Fruit fly (Drosophila melanogaster) whole organism, embryonic: Measurements from ENCODE around the gene ich.

ENCODE experiments used
- CG10321 ChIP-seq: fragments of 200-800 bp; sonication (Bioruptor generic); IDR thresholded peaks from 2 replicates; pipeline ENCODE4 v1.3.6; 2022; ENCODE audit warnings: missing biosample characterization, missing genetic modification characterization
- CG10565 ChIP-seq: fragments of 200-800 bp; sonication (Bioruptor generic); optimal IDR thresholded peaks from 3 replicates; lab custom pipeline; 2016; ENCODE audit warnings: missing biosample characterization, mild to moderate bottlenecking, missing genetic modification characterization
- CG11085 ChIP-seq: fragments of 200-800 bp; sonication (Bioruptor generic); IDR thresholded peaks from 2 replicates; pipeline ENCODE4 v1.3.6; 2022; ENCODE audit warnings: missing biosample characterization, missing genetic modification characterization
- CG12659 ChIP-seq: fragments of 200-800 bp; sonication (Bioruptor generic); optimal IDR thresholded peaks from 3 replicates; lab custom pipeline; 2017; ENCODE audit warnings: mild to moderate bottlenecking, missing biosample characterization, missing genetic modification reagents, missing genetic modification characterization
- CG12744 ChIP-seq: fragments of 200-800 bp; sonication (Bioruptor generic); optimal IDR thresholded peaks from 2 replicates; lab custom pipeline; 2016; ENCODE audit warnings: missing biosample characterization, missing genetic modification characterization
- CG12942 ChIP-seq: fragments of 200-800 bp; sonication (Bioruptor generic); optimal IDR thresholded peaks from 3 replicates; lab custom pipeline; 2016; ENCODE audit warnings: missing biosample characterization, missing genetic modification characterization
- CG13296 ChIP-seq: fragments of 200-800 bp; sonication (Bioruptor generic); optimal IDR thresholded peaks from 3 replicates; lab custom pipeline; 2018; ENCODE audit warnings: missing biosample characterization, mild to moderate bottlenecking, missing genetic modification characterization
- CG15011 ChIP-seq: fragments of 200-800 bp; sonication (Bioruptor generic); optimal IDR thresholded peaks from 3 replicates; lab custom pipeline; 2018; ENCODE audit warnings: missing biosample characterization, mild to moderate bottlenecking, missing genetic modification characterization
- CG15479 ChIP-seq: fragments of 200-800 bp; sonication (Bioruptor generic); optimal IDR thresholded peaks from 3 replicates; lab custom pipeline; 2019; ENCODE audit warnings: missing biosample characterization, mild to moderate bottlenecking, missing genetic modification characterization, moderate library complexity
- CG16815 ChIP-seq: fragments of 200-800 bp; sonication (Bioruptor generic); optimal IDR thresholded peaks from 3 replicates; lab custom pipeline; 2017; ENCODE audit warnings: missing biosample characterization, mild to moderate bottlenecking, missing genetic modification characterization
- CG1832 ChIP-seq: fragments of 200-800 bp; sonication (Bioruptor generic); optimal IDR thresholded peaks from 2 replicates; lab custom pipeline; 2017; ENCODE audit warnings: missing biosample characterization, mild to moderate bottlenecking, missing genetic modification characterization, inconsistent platforms
- CG18599 ChIP-seq: fragments of 200-800 bp; sonication (Bioruptor generic); optimal IDR thresholded peaks from 3 replicates; lab custom pipeline; 2017; ENCODE audit warnings: missing biosample characterization, missing genetic modification characterization, mild to moderate bottlenecking, moderate library complexity, missing genetic modification reagents
- CG18764 ChIP-seq: fragments of 200-800 bp; sonication (Bioruptor generic); optimal IDR thresholded peaks from 3 replicates; lab custom pipeline; 2016; ENCODE audit warnings: missing biosample characterization, missing genetic modification characterization
- CG2712 ChIP-seq: fragments of 200-800 bp; optimal IDR thresholded peaks from 3 replicates; lab custom pipeline; 2019; ENCODE audit warnings: missing biosample characterization, mild to moderate bottlenecking, missing genetic modification characterization, moderate library complexity
- CG3281 ChIP-seq: fragments of 200-800 bp; sonication (Bioruptor generic); optimal IDR thresholded peaks from 3 replicates; lab custom pipeline; 2017; ENCODE audit warnings: missing biosample characterization, mild to moderate bottlenecking, missing genetic modification characterization
- CG3838 ChIP-seq: fragments of 200-800 bp; sonication (Bioruptor generic); optimal IDR thresholded peaks from 3 replicates; lab custom pipeline; 2016; ENCODE audit warnings: missing biosample characterization, missing genetic modification characterization
- CG4424 ChIP-seq: fragments of 200-800 bp; sonication (Bioruptor generic); optimal IDR thresholded peaks from 3 replicates; lab custom pipeline; 2016; ENCODE audit warnings: missing biosample characterization, missing genetic modification characterization
- CG4707 ChIP-seq: fragments of 200-800 bp; sonication (Bioruptor generic); optimal IDR thresholded peaks from 2 replicates; lab custom pipeline; 2018; ENCODE audit warnings: missing biosample characterization, mild to moderate bottlenecking, missing genetic modification characterization, moderate library complexity
- CG6854 ChIP-seq: fragments of 200-800 bp; sonication (Bioruptor generic); optimal IDR thresholded peaks from 3 replicates; lab custom pipeline; 2017; ENCODE audit warnings: missing biosample characterization, mild to moderate bottlenecking, missing genetic modification characterization
- CG8089 ChIP-seq: fragments of 200-800 bp; sonication (Bioruptor generic); optimal IDR thresholded peaks from 3 replicates; lab custom pipeline; 2016; ENCODE audit warnings: missing biosample characterization, missing genetic modification characterization
- CrebB ChIP-seq: fragments of 200-800 bp; sonication (Bioruptor generic); optimal IDR thresholded peaks from 3 replicates; lab custom pipeline; 2018; ENCODE audit warnings: missing biosample characterization, mild to moderate bottlenecking, missing genetic modification characterization
- Deaf1 ChIP-seq: fragments of 200-800 bp; optimal IDR thresholded peaks from 3 replicates; lab custom pipeline; 2019; ENCODE audit warnings: missing biosample characterization, mild to moderate bottlenecking, missing genetic modification characterization, moderate library complexity
- ERR ChIP-seq: fragments of 200-800 bp; sonication (Bioruptor generic); optimal IDR thresholded peaks from 2 replicates; lab custom pipeline; 2016; ENCODE audit warnings: missing biosample characterization, missing genetic modification characterization
- Eip74EF ChIP-seq, 2 experiments: fragments of 200-800 bp in 1 of 2; fragments of >200 bp in 1 of 2; sonication (Bioruptor generic) in 1 of 2; optimal IDR thresholded peaks; 2 replicates each; lab custom pipeline; 2017 to 2019; ENCODE audit warnings: missing biosample characterization in 2 of 2, missing genetic modification characterization in 2 of 2, mild to moderate bottlenecking in 1 of 2, moderate library complexity in 1 of 2
- Ets65A ChIP-seq: fragments of 200-800 bp; sonication (Bioruptor generic); peaks from one replicate; lab custom pipeline; 2016; ENCODE audit warnings: missing biosample characterization, missing genetic modification characterization
- Gsc ChIP-seq: fragments of 200-800 bp; sonication (Bioruptor generic); IDR thresholded peaks from 2 replicates; pipeline ENCODE4 v1.3.6; 2022; ENCODE audit warnings: missing biosample characterization, missing genetic modification characterization
- Mrtf ChIP-seq: fragments of 200-800 bp; sonication (Bioruptor generic); IDR thresholded peaks from 3 replicates; pipeline ENCODE4 v1.3.6; 2022; ENCODE audit warnings: missing biosample characterization, missing genetic modification characterization
- Poxn ChIP-seq: fragments of 200-800 bp; sonication (Bioruptor generic); IDR thresholded peaks from 2 replicates; pipeline ENCODE4 v1.3.6; 2022; ENCODE audit warnings: missing biosample characterization, missing genetic modification characterization
- Six4 ChIP-seq: fragments of 200-800 bp; sonication (Bioruptor generic); optimal IDR thresholded peaks from 2 replicates; lab custom pipeline; 2016; ENCODE audit warnings: missing biosample characterization, missing genetic modification characterization
- Sox100B ChIP-seq: fragments of 200-800 bp; sonication (Bioruptor generic); optimal IDR thresholded peaks from 3 replicates; lab custom pipeline; 2018; ENCODE audit warnings: missing biosample characterization, mild to moderate bottlenecking, missing genetic modification characterization
- Stat92E ChIP-seq, 3 experiments: fragments of >200 bp in 2 of 3; fragments of 200-800 bp in 1 of 3; sonication (Bioruptor generic) in 1 of 3; optimal IDR thresholded peaks; 2 replicates each; lab custom pipeline; 2017 to 2019; ENCODE audit warnings: missing biosample characterization in 3 of 3, missing genetic modification characterization in 3 of 3, mild to moderate bottlenecking in 1 of 3, moderate library complexity in 1 of 3
- Trl ChIP-seq, 3 experiments: fragments of >200 bp in 2 of 3; fragments of 200-800 bp in 1 of 3; sonication (Bioruptor generic) in 1 of 3; optimal IDR thresholded peaks; 2 replicates in 1 of 3; 3 replicates in 2 of 3; lab custom pipeline; 2016 to 2017; ENCODE audit warnings: missing biosample characterization in 1 of 3, missing genetic modification characterization in 1 of 3
- ab ChIP-seq: fragments of 200-800 bp; sonication (Bioruptor generic); optimal IDR thresholded peaks from 2 replicates; lab custom pipeline; 2016; ENCODE audit warnings: missing biosample characterization, missing genetic modification characterization
- ac ChIP-seq: fragments of 200-800 bp; sonication (Bioruptor generic); optimal IDR thresholded peaks from 3 replicates; lab custom pipeline; 2017; ENCODE audit warnings: missing biosample characterization, mild to moderate bottlenecking, missing genetic modification characterization
- al ChIP-seq: fragments of 200-800 bp; sonication (Bioruptor generic); IDR thresholded peaks from 2 replicates; pipeline ENCODE4 v1.3.6; 2022; ENCODE audit warnings: missing biosample characterization, missing genetic modification characterization
- bcd ChIP-seq: fragments of 200-800 bp; sonication (Bioruptor generic); optimal IDR thresholded peaks from 2 replicates; lab custom pipeline; 2017; ENCODE audit warnings: missing biosample characterization, mild to moderate bottlenecking, missing genetic modification characterization
- emc ChIP-seq: fragments of 200-800 bp; sonication (Bioruptor generic); optimal IDR thresholded peaks from 2 replicates; lab custom pipeline; 2016; ENCODE audit warnings: missing biosample characterization, missing genetic modification characterization
- grau ChIP-seq: fragments of 200-800 bp; optimal IDR thresholded peaks from 3 replicates; lab custom pipeline; 2019; ENCODE audit warnings: missing biosample characterization, mild to moderate bottlenecking, missing genetic modification characterization, moderate library complexity
- hbn ChIP-seq: fragments of 200-800 bp; sonication (Bioruptor generic); IDR thresholded peaks from 2 replicates; pipeline ENCODE4 v1.3.6; 2022; ENCODE audit warnings: missing biosample characterization, missing genetic modification characterization; ENCODE audit not compliant: partially characterized antibody
- insv ChIP-seq, 2 experiments: fragments of 200-800 bp; sonication (Bioruptor generic); optimal IDR thresholded peaks; 3 replicates each; lab custom pipeline; 2016 to 2018; ENCODE audit warnings: missing biosample characterization in 2 of 2, missing genetic modification characterization in 2 of 2
- nerfin-1 ChIP-seq: fragments of 200-800 bp; sonication (Bioruptor generic); optimal IDR thresholded peaks from 3 replicates; lab custom pipeline; 2019; ENCODE audit warnings: missing biosample characterization, mild to moderate bottlenecking, missing genetic modification characterization, moderate library complexity
- nmo ChIP-seq: fragments of 200-800 bp; sonication (Bioruptor generic); optimal IDR thresholded peaks from 2 replicates; lab custom pipeline; 2018; ENCODE audit warnings: missing biosample characterization, mild to moderate bottlenecking, missing genetic modification characterization, moderate library complexity
- odd ChIP-seq: fragments of 200-800 bp; sonication (Bioruptor generic); optimal IDR thresholded peaks from 2 replicates; lab custom pipeline; 2017; ENCODE audit warnings: missing biosample characterization, mild to moderate bottlenecking, missing genetic modification characterization
- psq ChIP-seq: fragments of 200-800 bp; sonication (Bioruptor generic); optimal IDR thresholded peaks from 2 replicates; lab custom pipeline; 2017; ENCODE audit warnings: missing biosample characterization, missing genetic modification characterization
- sens-2 ChIP-seq: fragments of 200-800 bp; sonication (Bioruptor generic); IDR thresholded peaks from 2 replicates; pipeline ENCODE4 v1.3.6; 2022; ENCODE audit warnings: missing biosample characterization, missing genetic modification characterization
- so ChIP-seq: fragments of 200-800 bp; sonication (Bioruptor generic); IDR thresholded peaks from 3 replicates; pipeline ENCODE4 v1.3.6; 2022; ENCODE audit warnings: missing biosample characterization, missing genetic modification characterization
- sug ChIP-seq: fragments of 200-800 bp; optimal IDR thresholded peaks from 2 replicates; lab custom pipeline; 2019; ENCODE audit warnings: missing biosample characterization, mild to moderate bottlenecking, missing genetic modification characterization, moderate library complexity
- tap ChIP-seq: fragments of 200-800 bp; optimal IDR thresholded peaks from 3 replicates; lab custom pipeline; 2019; ENCODE audit warnings: missing biosample characterization, mild to moderate bottlenecking, missing genetic modification characterization, moderate library complexity
- unc-4 ChIP-seq: fragments of 200-800 bp; sonication (Bioruptor generic); IDR thresholded peaks from 2 replicates; pipeline ENCODE4 v1.3.6; 2022; ENCODE audit warnings: missing biosample characterization, missing genetic modification characterization; ENCODE audit not compliant: partially characterized antibody
- usp ChIP-seq: fragments of >200 bp; optimal IDR thresholded peaks from 2 replicates; lab custom pipeline; 2017; ENCODE audit warnings: missing biosample characterization, missing genetic modification characterization

The ich gene

DNA sequence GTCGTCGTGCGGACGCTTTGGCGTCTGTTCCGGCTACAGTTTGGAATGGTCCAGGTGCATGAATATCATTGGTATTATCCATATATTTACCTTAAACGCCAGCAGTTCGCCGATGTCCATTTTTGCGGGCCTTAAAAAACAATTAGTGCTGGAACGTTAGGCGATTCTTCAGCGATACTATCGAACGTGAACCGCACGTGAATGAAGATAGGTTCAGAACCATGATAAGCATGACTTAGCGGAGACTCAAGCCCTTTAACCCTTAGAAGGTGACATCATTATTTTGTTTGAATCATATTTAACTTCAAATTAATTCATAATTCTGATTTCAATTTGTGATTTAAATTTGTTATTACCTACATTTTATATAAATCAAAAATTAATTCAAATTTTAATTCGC, 18.0 kb downstream of the ich start, which contains the start of gene CG11964 (continued):
- TF ChIP-seq Stat92E (GFP tag; optimal IDR thresholded peaks at IDR 0.05; lab: Kevin White, UChicago) (peak in 1 of 3 experiments; percentile 35), emc (peak; percentile 7), grau (tag; lab: Kevin White, UChicago) (peak; percentile 64), so (GFP tag; lab: Robert Waterston, UW) (0 out of 3 replicates have a peak, but pooled peaks have one; percentile 35), ac (GFP tag; lab: Kevin White, UChicago) (no peak), CG13296 (GFP tag; lab: Kevin White, UChicago) (peak; percentile 2), Eip74EF (GFP tag; optimal IDR thresholded peaks at IDR 0.05; lab: Kevin White, UChicago) (no peak), CG12744 (GFP tag; lab: Kevin White, UChicago) (peak; percentile 16), CG3281 (GFP tag; lab: Kevin White, UChicago) (no peak), Sox100B (no peak), al (GFP tag; lab: Robert Waterston, UW) (no peak), CG16815 (no peak), Mrtf (GFP tag; lab: Robert Waterston, UW) (no peak), tap (tag; lab: Kevin White, UChicago) (peak; percentile 48), CG3838 (no peak), CG10321 (GFP tag; lab: Robert Waterston, UW) (no peak), CG4424 (GFP tag; lab: Kevin White, UChicago) (no peak), bcd (GFP tag; lab: Kevin White, UChicago) (peak; percentile 52), CG1832 (no peak), CG10565 (GFP tag; lab: Kevin White, UChicago) (no peak), nerfin-1 (tag; lab: Kevin White, UChicago) (no peak), CG12659 (GFP tag; lab: Kevin White, UChicago) (peak; percentile 69), CG2712 (peak; percentile 83), insv (GFP tag; optimal IDR thresholded peaks at IDR 0.05; lab: Kevin White, UChicago) (peak in 1 of 2 experiments; percentile 3), CG12942 (peak; percentile 43), CG15479 (no peak), usp (GFP tag; lab: Kevin White, UChicago) (no peak), CG8089 (GFP tag; lab: Kevin White, UChicago) (peak; percentile 5), CrebB (tag; lab: Kevin White, UChicago) (peak; percentile 2), sug (tag; lab: Kevin White, UChicago) (peak; percentile 63), Six4 (GFP tag; lab: Kevin White, UChicago) (peak; percentile 0), Ets65A (GFP tag; lab: Kevin White, UChicago) (peak; percentile 98), Trl (optimal IDR thresholded peaks at IDR 0.05; lab: Kevin White, UChicago) (no peak), Trl (GFP tag; optimal IDR thresholded peaks at IDR 0.05; lab: Kevin White, UChicago) (peak; percentile 58), unc-4 (GFP tag; lab: Robert Waterston, UW) (peak; percentile 99), nmo (GFP tag; lab: Kevin White, UChicago) (peak; percentile 69), odd (GFP tag; lab: Kevin White, UChicago) (no peak), ERR (peak; percentile 59), CG11085 (no peak), sens-2 (GFP tag; lab: Robert Waterston, UW) (no peak), CG15011 (GFP tag; lab: Kevin White, UChicago) (no peak), CG6854 (GFP tag; lab: Kevin White, UChicago) (no peak), Poxn (GFP tag; lab: Robert Waterston, UW) (no peak), CG18764 (peak; percentile 63), psq (GFP tag; lab: Kevin White, UChicago) (no peak), Gsc (no peak), ab (GFP tag; lab: Kevin White, UChicago) (no peak), Deaf1 (tag; lab: Kevin White, UChicago) (peak; percentile 16), CG4707 (no peak), CG18599 (GFP tag; lab: Kevin White, UChicago) (no peak), hbn (GFP tag; lab: Robert Waterston, UW) (peak; percentile 99)
